Worm (Caenorhabditis elegans) whole organism, late embryonic: ENCODE data around the gene srh-18.

Source experiments
- ceh-18 ChIP-seq: sonication (generic microtip); optimal IDR thresholded peaks from 2 replicates; lab custom pipeline; 2016; ENCODE audit warnings: missing genetic modification characterization, missing compliant biosample characterization
- fkh-10 ChIP-seq: fragments of 150-350 bp; optimal IDR thresholded peaks from 2 replicates; lab custom pipeline; 2014; ENCODE audit warnings: missing biosample characterization, missing genetic modification reagents, missing genetic modification characterization
- tbx-2 ChIP-seq: sonication (generic microtip); optimal IDR thresholded peaks from 2 replicates; lab custom pipeline; 2016; ENCODE audit warnings: missing genetic modification characterization, missing compliant biosample characterization
- tbx-7 ChIP-seq: sonication (generic microtip); optimal IDR thresholded peaks from 2 replicates; lab custom pipeline; 2016; ENCODE audit warnings: missing genotype, missing genetic modification characterization, missing compliant biosample characterization

DNA sequence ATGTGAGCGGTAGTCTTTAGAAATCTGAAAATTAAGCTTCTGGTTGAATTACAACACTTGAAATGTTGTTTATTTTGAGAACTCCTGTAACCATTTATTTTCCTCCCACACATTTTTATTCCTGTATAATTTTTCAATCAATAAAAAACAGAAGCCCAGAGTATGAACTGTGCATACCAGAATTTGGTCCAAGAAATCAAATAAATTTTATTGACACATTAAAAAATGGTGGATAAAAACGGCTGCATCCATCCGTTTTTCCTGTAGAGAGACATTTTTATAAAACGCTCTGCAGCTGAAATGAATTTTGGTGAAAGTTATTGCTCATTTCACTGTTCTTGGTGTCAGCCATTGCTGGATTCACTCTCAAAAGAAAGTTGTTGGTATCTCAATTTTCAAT is 21.0 kb upstream of the srh-18 start, which contains the start of gene C26E1.1:
- TF ChIP-seq tbx-7 (tag; lab: Kevin White, UChicago): no peak
- TF ChIP-seq fkh-10: no peak
- no peak for TF ChIP-seq ceh-18 (tag; lab: Kevin White, UChicago)
- TF ChIP-seq tbx-2 (tag; lab: Kevin White, UChicago): no peak
